Worm (Caenorhabditis elegans) whole organism, L1 larva: ENCODE measurements around the gene ubc-7.

Experiments used
- C04F5.9 ChIP-seq: sonication (generic microtip); optimal IDR thresholded peaks from 2 replicates; lab custom pipeline; 2016; ENCODE audit warnings: missing genetic modification characterization, missing compliant biosample characterization
- egl-27 ChIP-seq, 2 experiments: fragments of 150-350 bp in 1 of 2; sonication (generic microtip); optimal IDR thresholded peaks; 3 replicates each; lab custom pipeline; 2017 to 2018; ENCODE audit warnings: missing biosample characterization in 2 of 2, missing genetic modification characterization in 2 of 2, missing genetic modification reagents in 2 of 2
- lin-39 ChIP-seq: fragments of 150-350 bp; optimal IDR thresholded peaks from 2 replicates; lab custom pipeline; 2014; ENCODE audit warnings: missing biosample characterization, missing genetic modification reagents, missing genetic modification characterization

ce11 chrIII:9646440-9647021 lies 15.6 kb upstream of the ubc-7 start:
- TF ChIP-seq lin-39 (tag; lab: Kevin White, UChicago) (no peak), egl-27 (tag; optimal IDR thresholded peaks at IDR 0.05; lab: Kevin White, UChicago) (no peak), C04F5.9 (tag; lab: Kevin White, UChicago) (no peak)
